Comparison of ENCODE assay signal across 3 worm cellular contexts in the genomic region with DNA sequence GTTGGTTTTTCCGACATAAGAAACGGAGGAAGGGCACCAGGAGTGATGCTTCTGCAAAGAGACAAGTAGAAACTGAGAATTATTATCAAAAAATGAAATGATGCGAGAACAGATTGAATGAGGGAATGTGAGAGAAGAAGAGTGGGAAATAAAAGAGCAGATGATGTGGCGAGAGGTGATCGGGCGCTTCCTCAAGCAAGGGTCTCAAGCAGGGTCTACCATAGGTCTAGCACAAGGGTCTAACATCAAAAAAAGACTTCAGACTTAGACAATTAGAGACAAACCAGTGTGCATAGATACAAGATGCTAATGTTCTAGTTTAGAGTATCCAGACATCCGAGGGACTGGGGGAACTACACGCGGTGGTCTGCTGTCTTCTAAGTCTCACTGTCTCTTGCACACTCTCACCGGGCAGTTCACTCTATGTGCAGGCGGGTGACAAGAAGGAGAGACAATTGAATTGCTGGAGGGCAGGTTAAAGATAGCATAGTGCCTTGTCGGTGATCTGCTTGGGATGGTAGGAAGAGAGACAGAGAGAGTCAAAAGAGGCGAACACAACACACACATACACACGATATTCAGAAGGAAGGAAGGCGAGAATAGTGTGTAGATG.
TF ChIP-seq lines count a peak whose summit lies in the region.

TSS of gene R13A5.7 (minus strand) at position 51 of the 613 bp plus-strand sequence.

TF ChIP-seq in whole organism, L1 larva, 84 proteins besides CTCF, POLR2A, EP300 and RAD21 (continued from another document and continues in another):
- TF ChIP-seq hpl-2 (GFP tag; optimal IDR thresholded peaks at IDR 0.05; lab: Kevin White, UChicago) (no peak), vab-15 (tag; optimal IDR thresholded peaks at IDR 0.05; lab: Kevin White, UChicago) (no peak), elt-3 (tag; optimal IDR thresholded peaks at IDR 0.05; lab: Kevin White, UChicago) (peak in 1 of 6 experiments; percentile 20), nhr-71 (tag; optimal IDR thresholded peaks at IDR 0.05; lab: Kevin White, UChicago) (peak; percentile 89), hlh-4 (tag; optimal IDR thresholded peaks at IDR 0.05; lab: Kevin White, UChicago) (no peak), ztf-11 (tag; optimal IDR thresholded peaks at IDR 0.05; lab: Kevin White, UChicago) (peak in 1 of 2 experiments; percentile 9), irx-1 (tag; optimal IDR thresholded peaks at IDR 0.05; lab: Kevin White, UChicago) (peak; percentile 58), unc-30 (tag; optimal IDR thresholded peaks at IDR 0.05; lab: Kevin White, UChicago) (no peak), mdl-1 (tag; optimal IDR thresholded peaks at IDR 0.05; lab: Kevin White, UChicago) (peak in 1 of 2 experiments; percentile 89), nhr-19 (GFP tag; conservative IDR thresholded peaks at IDR 0.05; lab: Robert Waterston, UW) (peak; percentile 73), nhr-76 (tag; optimal IDR thresholded peaks at IDR 0.05; lab: Kevin White, UChicago) (no peak), isw-1 (GFP tag; IDR thresholded peaks at IDR 0.05; lab: Robert Waterston, UW) (peak; percentile 38), fos-1 (tag; optimal IDR thresholded peaks at IDR 0.05; lab: Kevin White, UChicago) (peak; percentile 47), lin-35 (GFP tag; optimal IDR thresholded peaks at IDR 0.05; lab: Kevin White, UChicago) (peak; percentile 66 to 80), lin-14 (GFP tag; optimal IDR thresholded peaks at IDR 0.05; lab: Kevin White, UChicago) (peak; percentile 97), ces-1 (GFP tag; optimal IDR thresholded peaks at IDR 0.05; lab: Kevin White, UChicago) (peak; percentile 18), aha-1 (tag; optimal IDR thresholded peaks at IDR 0.05; lab: Kevin White, UChicago) (no peak), unc-130 (tag; optimal IDR thresholded peaks at IDR 0.05; lab: Kevin White, UChicago) (no peak), ceh-8 (GFP tag; optimal IDR thresholded peaks at IDR 0.05; lab: Kevin White, UChicago) (no peak), sox-4 (tag; optimal IDR thresholded peaks at IDR 0.05; lab: Kevin White, UChicago) (peak; percentile 10), mef-2 (tag; optimal IDR thresholded peaks at IDR 0.05; lab: Kevin White, UChicago) (no peak), nhr-20 (tag; optimal IDR thresholded peaks at IDR 0.05; lab: Kevin White, UChicago) (peak; percentile 83), grh-1 (GFP tag; IDR thresholded peaks at IDR 0.05; lab: Robert Waterston, UW) (no peak), sptf-1 (tag; optimal IDR thresholded peaks at IDR 0.05; lab: Kevin White, UChicago) (no peak), fkh-10 (GFP tag; optimal IDR thresholded peaks at IDR 0.05; lab: Kevin White, UChicago) (peak; percentile 40), aly-2 (tag; optimal IDR thresholded peaks at IDR 0.05; lab: Kevin White, UChicago) (no peak), efl-1 (optimal IDR thresholded peaks at IDR 0.05; lab: Kevin White, UChicago) (peak; percentile 70 to 79), efl-1 (GFP tag; optimal IDR thresholded peaks at IDR 0.05 in 1 of 2; lab: Kevin White, UChicago) (peak; percentile 47 to 93), C34B4.2 (tag; optimal IDR thresholded peaks at IDR 0.05; lab: Kevin White, UChicago) (no peak), nhr-47 (tag; optimal IDR thresholded peaks at IDR 0.05; lab: Kevin White, UChicago) (peak; percentile 84), ceh-90 (tag; optimal IDR thresholded peaks at IDR 0.05; lab: Kevin White, UChicago) (no peak), swsn-7 (tag; optimal IDR thresholded peaks at IDR 0.05; lab: Kevin White, UChicago) (peak; percentile 83), C04F5.9 (tag; optimal IDR thresholded peaks at IDR 0.05; lab: Kevin White, UChicago) (peak; percentile 4), nhr-12 (tag; optimal IDR thresholded peaks at IDR 0.05; lab: Kevin White, UChicago) (no peak), dsc-1 (tag; optimal IDR thresholded peaks at IDR 0.05; lab: Kevin White, UChicago) (peak; percentile 59), skn-1 (tag; optimal IDR thresholded peaks at IDR 0.05; lab: Kevin White, UChicago) (peak; percentile 22), jun-1 (tag; optimal IDR thresholded peaks at IDR 0.05; lab: Kevin White, UChicago) (peak; percentile 75), snpc-4 (tag; optimal IDR thresholded peaks at IDR 0.05; lab: Kevin White, UChicago) (peak; percentile 72), nhr-84 (tag; optimal IDR thresholded peaks at IDR 0.05; lab: Kevin White, UChicago) (no peak), ztf-4 (tag; optimal IDR thresholded peaks at IDR 0.05; lab: Kevin White, UChicago) (peak; percentile 32), dpl-1 (GFP tag; optimal IDR thresholded peaks at IDR 0.05; lab: Kevin White, UChicago) (peak; percentile 38 to 62 (median 43)), lin-13 (GFP tag; optimal IDR thresholded peaks at IDR 0.05; lab: Kevin White, UChicago) (peak; percentile 36)

TF ChIP-seq in whole organism, L3 larva, 47 proteins besides CTCF, POLR2A, EP300 and RAD21 (continued from another document):
- no peak for TF ChIP-seq nhr-237 (tag; optimal IDR thresholded peaks at IDR 0.05; lab: Kevin White, UChicago)
- TF ChIP-seq tbx-2 (tag; optimal IDR thresholded peaks at IDR 0.05; lab: Kevin White, UChicago) = peak; percentile 46
- TF ChIP-seq sea-2 (GFP tag; optimal IDR thresholded peaks at IDR 0.05; lab: Kevin White, UChicago) = no peak
- peak; percentile 39 for TF ChIP-seq nhr-11 (tag; optimal IDR thresholded peaks at IDR 0.05; lab: Kevin White, UChicago)
- TF ChIP-seq elt-3 (tag; optimal IDR thresholded peaks at IDR 0.05; lab: Kevin White, UChicago) = no peak
- TF ChIP-seq lsy-12 (tag; optimal IDR thresholded peaks at IDR 0.05; lab: Kevin White, UChicago) = peak; percentile 24
- peak; percentile 48 for TF ChIP-seq nhr-25 (tag; optimal IDR thresholded peaks at IDR 0.05; lab: Kevin White, UChicago)
- TF ChIP-seq ZK546.5 (tag; optimal IDR thresholded peaks at IDR 0.05; lab: Kevin White, UChicago) = no peak
- no peak for TF ChIP-seq nhr-28 (tag; optimal IDR thresholded peaks at IDR 0.05; lab: Kevin White, UChicago)
- TF ChIP-seq daf-12 (tag; optimal IDR thresholded peaks at IDR 0.05; lab: Kevin White, UChicago) = no peak
- TF ChIP-seq egl-5 (tag; optimal IDR thresholded peaks at IDR 0.05; lab: Kevin White, UChicago) = peak; percentile 47
- TF ChIP-seq nhr-43 (tag; optimal IDR thresholded peaks at IDR 0.05; lab: Kevin White, UChicago; ENCODE audit: poor library complexity, severe bottlenecking) = peak; percentile 72
- TF ChIP-seq zag-1 (tag; optimal IDR thresholded peaks at IDR 0.05; lab: Kevin White, UChicago) = no peak
- TF ChIP-seq pqm-1 (tag; optimal IDR thresholded peaks at IDR 0.05; lab: Kevin White, UChicago) = peak; percentile 55
- TF ChIP-seq lin-15B (tag; optimal IDR thresholded peaks at IDR 0.05; lab: Kevin White, UChicago) = peak; percentile 48
- TF ChIP-seq nhr-23 (tag; optimal IDR thresholded peaks at IDR 0.05; lab: Kevin White, UChicago) = peak; percentile 76
- TF ChIP-seq snpc-4 (tag; optimal IDR thresholded peaks at IDR 0.05; lab: Kevin White, UChicago) = peak; percentile 69
- TF ChIP-seq nhr-12 (tag; optimal IDR thresholded peaks at IDR 0.05; lab: Kevin White, UChicago) = no peak
- peak; percentile 71 for TF ChIP-seq ceh-28 (tag; optimal IDR thresholded peaks at IDR 0.05; lab: Kevin White, UChicago)
- TF ChIP-seq ceh-9 (tag; optimal IDR thresholded peaks at IDR 0.05; lab: Kevin White, UChicago) = no peak

TF ChIP-seq in whole organism, young adult, 124 proteins besides CTCF, POLR2A, EP300 and RAD21 (continued from another document):
- TF ChIP-seq madf-6 (GFP tag; IDR thresholded peaks at IDR 0.05; lab: Robert Waterston, UW) = 0 out of 2 replicates have a peak, but pooled peaks have one; percentile 26
- TF ChIP-seq egl-44 (GFP tag; IDR thresholded peaks at IDR 0.05; lab: Robert Waterston, UW) = peak; percentile 50; the same call in 1 of the 2 replicates
- TF ChIP-seq tbp1 (GFP tag; optimal IDR thresholded peaks at IDR 0.05; lab: Kevin White, UChicago) = peak; percentile 36
- TF ChIP-seq T26A5.8 (tag; optimal IDR thresholded peaks at IDR 0.05; lab: Kevin White, UChicago) = no peak
- no peak for TF ChIP-seq fkh-3 (tag; optimal IDR thresholded peaks at IDR 0.05; lab: Kevin White, UChicago)
- TF ChIP-seq D2030.7 (GFP tag; IDR thresholded peaks at IDR 0.05; lab: Robert Waterston, UW) = no peak
- TF ChIP-seq chd-7 (tag; optimal IDR thresholded peaks at IDR 0.05; lab: Kevin White, UChicago) = peak; percentile 69
- TF ChIP-seq K11D2.4 (GFP tag; IDR thresholded peaks at IDR 0.05; lab: Robert Waterston, UW) = 0 out of 2 replicates have a peak, but pooled peaks have one; percentile 17
- peak; percentile 71 for TF ChIP-seq ZK185.1 (tag; optimal IDR thresholded peaks at IDR 0.05; lab: Kevin White, UChicago; ENCODE audit: poor library complexity, severe bottlenecking)
TF ChIP-seq in whole organism, young adult: peak in this region for 34.
